Fruit fly (Drosophila melanogaster) whole organism, embryonic: ENCODE data around the gene Pex7.

Source experiments
- Atf6 ChIP-seq: fragments of 200-800 bp; sonication (Bioruptor generic); IDR thresholded peaks from 2 replicates; pipeline ENCODE4 v1.3.6; 2022; ENCODE audit warnings: missing biosample characterization, missing genetic modification characterization
- CG10147 ChIP-seq: fragments of 200-800 bp; sonication (Bioruptor generic); optimal IDR thresholded peaks from 2 replicates; lab custom pipeline; 2019; ENCODE audit warnings: missing biosample characterization, mild to moderate bottlenecking, missing genetic modification characterization, moderate library complexity
- CG11093 ChIP-seq: fragments of 200-800 bp; sonication (Bioruptor generic); IDR thresholded peaks from 3 replicates; pipeline ENCODE4 v1.3.6; 2022; ENCODE audit warnings: missing biosample characterization, missing genetic modification characterization
- CG11247 ChIP-seq: fragments of 200-800 bp; sonication (Bioruptor generic); IDR thresholded peaks from 2 replicates; pipeline ENCODE4 v1.3.6; 2022; ENCODE audit warnings: missing biosample characterization, missing genetic modification characterization
- CG11723 ChIP-seq: fragments of 200-800 bp; sonication (Bioruptor generic); optimal IDR thresholded peaks from 2 replicates; lab custom pipeline; 2017; ENCODE audit warnings: missing biosample characterization, mild to moderate bottlenecking, missing genetic modification characterization
- CG12155 ChIP-seq: fragments of 200-800 bp; sonication (Bioruptor generic); optimal IDR thresholded peaks from 3 replicates; lab custom pipeline; 2016; ENCODE audit warnings: missing biosample characterization, missing genetic modification characterization
- CG12219 ChIP-seq: fragments of 200-800 bp; sonication (Bioruptor generic); optimal IDR thresholded peaks from 3 replicates; lab custom pipeline; 2018; ENCODE audit warnings: missing biosample characterization, mild to moderate bottlenecking, missing genetic modification characterization
- CG12391 ChIP-seq: fragments of 200-800 bp; sonication (Bioruptor generic); optimal IDR thresholded peaks from 3 replicates; lab custom pipeline; 2018; ENCODE audit warnings: missing biosample characterization, mild to moderate bottlenecking, missing genetic modification characterization, moderate library complexity
- CG17802 ChIP-seq: fragments of 200-800 bp; sonication (Bioruptor generic); optimal IDR thresholded peaks from 2 replicates; lab custom pipeline; 2018; ENCODE audit warnings: missing biosample characterization, mild to moderate bottlenecking, missing genetic modification characterization, moderate library complexity
- CG17829 ChIP-seq: fragments of 200-800 bp; optimal IDR thresholded peaks from 2 replicates; lab custom pipeline; 2019; ENCODE audit warnings: missing biosample characterization, mild to moderate bottlenecking, missing genetic modification characterization, moderate library complexity
- CG18262 ChIP-seq: fragments of 200-800 bp; optimal IDR thresholded peaks from 3 replicates; lab custom pipeline; 2019; ENCODE audit warnings: missing biosample characterization, mild to moderate bottlenecking, missing genetic modification characterization, moderate library complexity
- CG18599 ChIP-seq: fragments of 200-800 bp; sonication (Bioruptor generic); optimal IDR thresholded peaks from 3 replicates; lab custom pipeline; 2017; ENCODE audit warnings: missing biosample characterization, missing genetic modification characterization, mild to moderate bottlenecking, moderate library complexity, missing genetic modification reagents
- CG18764 ChIP-seq: fragments of 200-800 bp; sonication (Bioruptor generic); optimal IDR thresholded peaks from 3 replicates; lab custom pipeline; 2016; ENCODE audit warnings: missing biosample characterization, missing genetic modification characterization
- CG3065 ChIP-seq: fragments of 200-800 bp; sonication (Bioruptor generic); optimal IDR thresholded peaks from 2 replicates; lab custom pipeline; 2016; ENCODE audit warnings: missing biosample characterization, missing genetic modification characterization
- CG31388 ChIP-seq: fragments of 200-800 bp; sonication (Bioruptor generic); optimal IDR thresholded peaks from 2 replicates; lab custom pipeline; 2016; ENCODE audit warnings: missing biosample characterization, missing genetic modification characterization
- CG31441 ChIP-seq: fragments of 200-800 bp; sonication (Bioruptor generic); IDR thresholded peaks from 2 replicates; pipeline ENCODE4 v1.3.6; 2022; ENCODE audit warnings: missing biosample characterization, missing genetic modification characterization
- CG4617 ChIP-seq: fragments of 200-800 bp; sonication (Bioruptor generic); optimal IDR thresholded peaks from 3 replicates; lab custom pipeline; 2016; ENCODE audit warnings: missing biosample characterization, missing genetic modification characterization, borderline replicate concordance
- CG4820 ChIP-seq: fragments of 200-800 bp; sonication (Bioruptor generic); optimal IDR thresholded peaks from 3 replicates; lab custom pipeline; 2016; ENCODE audit warnings: missing biosample characterization, missing genetic modification characterization
- CG4854 ChIP-seq: fragments of 200-800 bp; sonication (Bioruptor generic); optimal IDR thresholded peaks from 2 replicates; lab custom pipeline; 2016; ENCODE audit warnings: missing biosample characterization, missing genetic modification characterization, inconsistent platforms
- CG6272 ChIP-seq: fragments of 200-800 bp; sonication (Bioruptor generic); IDR thresholded peaks from 2 replicates; pipeline ENCODE4 v1.3.6; 2022; ENCODE audit warnings: missing biosample characterization, missing genetic modification characterization
- CG8281 ChIP-seq: fragments of 200-800 bp; sonication (Bioruptor generic); optimal IDR thresholded peaks from 2 replicates; lab custom pipeline; 2018; ENCODE audit warnings: missing biosample characterization, mild to moderate bottlenecking, missing genetic modification characterization, moderate library complexity
- CG9876 ChIP-seq: fragments of 200-800 bp; sonication (Bioruptor generic); optimal IDR thresholded peaks from 2 replicates; lab custom pipeline; 2016; ENCODE audit warnings: missing biosample characterization, missing genetic modification characterization
- CoRest ChIP-seq: fragments of 200-800 bp; sonication (Bioruptor generic); optimal IDR thresholded peaks from 3 replicates; lab custom pipeline; 2018; ENCODE audit warnings: missing biosample characterization, mild to moderate bottlenecking, missing genetic modification characterization, moderate library complexity
- D19A ChIP-seq: fragments of 200-800 bp; optimal IDR thresholded peaks from 3 replicates; lab custom pipeline; 2019; ENCODE audit warnings: missing biosample characterization, mild to moderate bottlenecking, missing genetic modification characterization, moderate library complexity
- Ets97D ChIP-seq: fragments of 200-800 bp; sonication (Bioruptor generic); optimal IDR thresholded peaks from 3 replicates; lab custom pipeline; 2016; ENCODE audit warnings: missing biosample characterization, missing genetic modification characterization
- Meics ChIP-seq: fragments of 200-800 bp; sonication (Bioruptor generic); optimal IDR thresholded peaks from 2 replicates; lab custom pipeline; 2017; ENCODE audit warnings: missing biosample characterization, mild to moderate bottlenecking, missing genetic modification characterization
- NFAT ChIP-seq: fragments of 200-800 bp; sonication (Bioruptor generic); IDR thresholded peaks from 2 replicates; pipeline ENCODE4 v1.3.6; 2022; ENCODE audit warnings: missing biosample characterization, missing genetic modification characterization
- NK7.1 ChIP-seq: fragments of 200-800 bp; sonication (Bioruptor generic); optimal IDR thresholded peaks from 3 replicates; lab custom pipeline; 2016; ENCODE audit warnings: missing biosample characterization, missing genetic modification characterization
- Neu2 ChIP-seq: fragments of 200-800 bp; sonication (Bioruptor generic); optimal IDR thresholded peaks from 3 replicates; lab custom pipeline; 2016; ENCODE audit warnings: missing biosample characterization, missing genetic modification characterization, borderline replicate concordance
- Opbp ChIP-seq: fragments of 200-800 bp; sonication (Bioruptor generic); IDR thresholded peaks from 3 replicates; pipeline ENCODE4 v1.3.6; 2022; ENCODE audit warnings: missing biosample characterization, missing genetic modification characterization; ENCODE audit not compliant: partially characterized antibody
- PHDP ChIP-seq: fragments of 200-800 bp; sonication (Bioruptor generic); optimal IDR thresholded peaks from 3 replicates; lab custom pipeline; 2018; ENCODE audit warnings: missing biosample characterization, mild to moderate bottlenecking, missing genetic modification characterization, moderate library complexity
- Sry-β ChIP-seq: fragments of 200-800 bp; sonication (Bioruptor generic); optimal IDR thresholded peaks from 2 replicates; lab custom pipeline; 2018; ENCODE audit warnings: missing biosample characterization, mild to moderate bottlenecking, missing genetic modification characterization, moderate library complexity
- ap ChIP-seq: fragments of 200-800 bp; sonication (Bioruptor generic); IDR thresholded peaks from 2 replicates; pipeline ENCODE4 v1.3.6; 2022; ENCODE audit warnings: missing biosample characterization, missing genetic modification characterization
- ase ChIP-seq: fragments of 200-800 bp; sonication (Bioruptor generic); IDR thresholded peaks from 3 replicates; pipeline ENCODE4 v1.3.6; 2022; ENCODE audit warnings: missing biosample characterization, missing genetic modification characterization
- br ChIP-seq: fragments of >200 bp; optimal IDR thresholded peaks from 2 replicates; lab custom pipeline; 2017
- bsh ChIP-seq, 2 experiments: fragments of 200-800 bp; sonication (Bioruptor generic); optimal IDR thresholded peaks; 2 replicates each; lab custom pipeline; 2017 to 2018; ENCODE audit warnings: mild to moderate bottlenecking in 2 of 2, missing biosample characterization in 2 of 2, missing genetic modification characterization in 2 of 2, moderate library complexity in 1 of 2
- cad ChIP-seq: fragments of >200 bp; optimal IDR thresholded peaks from 2 replicates; lab custom pipeline; 2017; ENCODE audit warnings: missing biosample characterization, missing genetic modification characterization
- cas ChIP-seq: fragments of 200-800 bp; sonication (Bioruptor generic); IDR thresholded peaks from 2 replicates; pipeline ENCODE4 v1.3.6; 2022; ENCODE audit warnings: missing biosample characterization, missing genetic modification characterization
- chinmo ChIP-seq: fragments of 200-800 bp; sonication (Bioruptor generic); IDR thresholded peaks from 4 replicates; pipeline ENCODE4 v1.3.6; 2022; ENCODE audit warnings: missing biosample characterization, missing genetic modification characterization; ENCODE audit not compliant: partially characterized antibody
- dmrt11E ChIP-seq: fragments of 200-800 bp; sonication (Bioruptor generic); optimal IDR thresholded peaks from 3 replicates; lab custom pipeline; 2018; ENCODE audit warnings: missing biosample characterization, mild to moderate bottlenecking, missing genetic modification characterization, moderate library complexity
- dysf ChIP-seq: fragments of 200-800 bp; sonication (Bioruptor generic); IDR thresholded peaks from 3 replicates; pipeline ENCODE4 v1.3.6; 2022; ENCODE audit warnings: missing biosample characterization, missing genetic modification characterization
- ewg ChIP-seq: fragments of 200-800 bp; sonication (Bioruptor generic); optimal IDR thresholded peaks from 3 replicates; lab custom pipeline; 2017; ENCODE audit warnings: mild to moderate bottlenecking, missing biosample characterization, missing genetic modification reagents, missing genetic modification characterization
- fd102C ChIP-seq: fragments of 200-800 bp; sonication (Bioruptor generic); optimal IDR thresholded peaks from 2 replicates; lab custom pipeline; 2018; ENCODE audit warnings: missing biosample characterization, mild to moderate bottlenecking, missing genetic modification characterization, moderate library complexity
- grn ChIP-seq: fragments of 200-800 bp; sonication (Bioruptor generic); optimal IDR thresholded peaks from 3 replicates; lab custom pipeline; 2017; ENCODE audit warnings: missing biosample characterization, missing genetic modification characterization
- hkb ChIP-seq, 2 experiments: fragments of 200-800 bp in 1 of 2; fragments of >200 bp in 1 of 2; sonication (Bioruptor generic) in 1 of 2; IDR thresholded peaks in 1 of 2; optimal IDR thresholded peaks in 1 of 2; 2 replicates each; pipeline versions ENCODE4 v1.3.6 to Lab custom; 2017 to 2022; ENCODE audit warnings: missing biosample characterization in 1 of 2, missing genetic modification characterization in 1 of 2
- jigr1 ChIP-seq: fragments of 200-800 bp; sonication (Bioruptor generic); IDR thresholded peaks from 3 replicates; pipeline ENCODE4 v1.3.6; 2022; ENCODE audit warnings: missing biosample characterization, missing genetic modification characterization
- mirr ChIP-seq: fragments of 200-800 bp; sonication (Bioruptor generic); optimal IDR thresholded peaks from 3 replicates; lab custom pipeline; 2018; ENCODE audit warnings: missing biosample characterization, mild to moderate bottlenecking, missing genetic modification characterization
- run ChIP-seq: fragments of 200-800 bp; sonication (Bioruptor generic); optimal IDR thresholded peaks from 3 replicates; lab custom pipeline; 2018; ENCODE audit warnings: missing biosample characterization, mild to moderate bottlenecking, missing genetic modification characterization
- seq ChIP-seq: fragments of 200-800 bp; sonication (Bioruptor generic); IDR thresholded peaks from 2 replicates; pipeline ENCODE4 v1.3.6; 2022; ENCODE audit warnings: missing biosample characterization, missing genetic modification characterization
- sima ChIP-seq: fragments of 200-800 bp; sonication (Bioruptor generic); optimal IDR thresholded peaks from 2 replicates; lab custom pipeline; 2016; ENCODE audit warnings: missing biosample characterization, missing genetic modification characterization
- unc-4 ChIP-seq: fragments of 200-800 bp; sonication (Bioruptor generic); IDR thresholded peaks from 2 replicates; pipeline ENCODE4 v1.3.6; 2022; ENCODE audit warnings: missing biosample characterization, missing genetic modification characterization; ENCODE audit not compliant: partially characterized antibody

Pex7 gene

dm6 chr3L:8683773-8684172 lies 36.8 kb downstream of the Pex7 start (continued):
- peak; percentile 34; the same call in 1 of the 2 replicates for TF ChIP-seq seq (GFP tag; lab: Robert Waterston, UW)
- no peak for TF ChIP-seq CG31441 (GFP tag; lab: Robert Waterston, UW)
- no peak for TF ChIP-seq CG17829 (tag; lab: Kevin White, UChicago)
- TF ChIP-seq CG11723 (GFP tag; lab: Kevin White, UChicago), result peak; percentile 24
- TF ChIP-seq hkb (optimal IDR thresholded peaks at IDR 0.05; lab: Kevin White, UChicago), result no peak
- 0 out of 2 replicates have a peak, but pooled peaks have one; percentile 29 for TF ChIP-seq hkb (GFP tag; IDR thresholded peaks at IDR 0.05; lab: Robert Waterston, UW)
- no peak for TF ChIP-seq CG31388 (GFP tag; lab: Kevin White, UChicago)
- TF ChIP-seq fd102C, result no peak
- TF ChIP-seq Ets97D (GFP tag; lab: Kevin White, UChicago), result no peak
- TF ChIP-seq D19A (tag; lab: Kevin White, UChicago), result no peak
- no peak for TF ChIP-seq CG18764
- no peak for TF ChIP-seq CG12219 (GFP tag; lab: Kevin White, UChicago)
- no peak for TF ChIP-seq sima (GFP tag; lab: Kevin White, UChicago)
- TF ChIP-seq Atf6 (GFP tag; lab: Robert Waterston, UW), result peak; percentile 57
- no peak for TF ChIP-seq br (lab: Kevin White, UChicago)
- TF ChIP-seq CG4820 (GFP tag; lab: Kevin White, UChicago), result no peak
- TF ChIP-seq CG12391 (tag; lab: Kevin White, UChicago), result no peak
- TF ChIP-seq CG17802 (tag; lab: Kevin White, UChicago), result no peak
- no peak for TF ChIP-seq grn (GFP tag; lab: Kevin White, UChicago)
- no peak for TF ChIP-seq CG3065
- no peak for TF ChIP-seq dysf (GFP tag; lab: Robert Waterston, UW)
- TF ChIP-seq Sry-β, result no peak
- TF ChIP-seq NFAT, result 0 out of 2 replicates have a peak, but pooled peaks have one; percentile 46
- TF ChIP-seq cas, result no peak
- no peak for TF ChIP-seq Opbp (GFP tag; lab: Robert Waterston, UW)
- TF ChIP-seq CG9876 (GFP tag; lab: Kevin White, UChicago), result no peak
- no peak for TF ChIP-seq CG4854 (GFP tag; lab: Kevin White, UChicago)
- TF ChIP-seq ap, result no peak
- no peak for TF ChIP-seq chinmo (GFP tag; lab: Robert Waterston, UW)
- TF ChIP-seq run (tag; lab: Kevin White, UChicago), result no peak
- TF ChIP-seq CG4617 (GFP tag; lab: Kevin White, UChicago), result no peak
- TF ChIP-seq ase (GFP tag; lab: Robert Waterston, UW), result no peak
- no peak for TF ChIP-seq CG6272 (GFP tag; lab: Robert Waterston, UW)
- TF ChIP-seq dmrt11E (tag; lab: Kevin White, UChicago), result no peak
- TF ChIP-seq bsh (GFP tag; optimal IDR thresholded peaks at IDR 0.05; lab: Kevin White, UChicago), result no peak
- TF ChIP-seq CG12155 (GFP tag; lab: Kevin White, UChicago), result no peak
- no peak for TF ChIP-seq Neu2 (GFP tag; lab: Kevin White, UChicago)
- no peak for TF ChIP-seq CoRest
- TF ChIP-seq CG11247, result no peak
- TF ChIP-seq jigr1 (GFP tag; lab: Robert Waterston, UW), result no peak
- TF ChIP-seq CG18599 (GFP tag; lab: Kevin White, UChicago), result peak; percentile 60
- no peak for TF ChIP-seq ewg (GFP tag; lab: Kevin White, UChicago)
- no peak for TF ChIP-seq PHDP
- TF ChIP-seq CG18262 (tag; lab: Kevin White, UChicago), result no peak
- no peak for TF ChIP-seq CG10147
- no peak for TF ChIP-seq CG11093
- TF ChIP-seq mirr (GFP tag; lab: Kevin White, UChicago), result peak; percentile 2
- TF ChIP-seq CG8281 (tag; lab: Kevin White, UChicago), result no peak
- TF ChIP-seq unc-4 (GFP tag; lab: Robert Waterston, UW), result no peak
- TF ChIP-seq Meics (GFP tag; lab: Kevin White, UChicago), result no peak
- TF ChIP-seq NK7.1, result no peak
- no peak for TF ChIP-seq cad
